Fruit fly (Drosophila melanogaster): ENCODE data around the gene ATP6AP2.

ATP6AP2 gene

DNA sequence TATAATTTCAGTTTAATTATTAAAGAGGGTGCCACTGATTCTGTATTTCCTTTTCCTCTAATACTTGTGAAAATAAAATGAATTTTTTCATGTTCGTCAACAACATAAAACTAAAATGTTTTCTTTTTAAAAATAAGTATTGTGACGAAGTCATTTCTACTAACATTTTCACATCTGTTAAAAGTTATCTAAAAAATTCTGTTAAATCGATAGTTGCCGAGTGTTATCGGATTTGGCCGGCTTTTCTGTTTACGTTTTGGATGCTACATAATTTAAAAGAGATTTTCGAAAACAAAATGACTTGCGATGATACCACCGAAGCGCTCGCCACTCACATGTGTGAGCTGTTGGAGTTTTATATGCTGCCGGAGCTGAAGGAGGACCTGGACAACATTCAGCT, 5.6 kb upstream of the ATP6AP2 start, which contains the start of gene CG16734 (continued):
- peak; percentile 50 for TF ChIP-seq Dp (GFP tag; optimal IDR thresholded peaks at IDR 0.05)
- TF ChIP-seq grau (tag; optimal IDR thresholded peaks at IDR 0.05) = no peak
- TF ChIP-seq amos (GFP tag; IDR thresholded peaks at IDR 0.05; ENCODE audit: partially characterized antibody) = peak; percentile 21; the same call in 1 of the 2 replicates
- no peak for TF ChIP-seq pnt (GFP tag; optimal IDR thresholded peaks at IDR 0.05)
- TF ChIP-seq CG34422 (GFP tag; IDR thresholded peaks at IDR 0.05) = no peak
- no peak for TF ChIP-seq Gsc (GFP tag; IDR thresholded peaks at IDR 0.05)
- TF ChIP-seq CG17912 (GFP tag; optimal IDR thresholded peaks at IDR 0.05) = no peak
- no peak for TF ChIP-seq Pdp1 (GFP tag; optimal IDR thresholded peaks at IDR 0.05)
- no peak for TF ChIP-seq CG9817 (tag; optimal IDR thresholded peaks at IDR 0.05)

DNA sequence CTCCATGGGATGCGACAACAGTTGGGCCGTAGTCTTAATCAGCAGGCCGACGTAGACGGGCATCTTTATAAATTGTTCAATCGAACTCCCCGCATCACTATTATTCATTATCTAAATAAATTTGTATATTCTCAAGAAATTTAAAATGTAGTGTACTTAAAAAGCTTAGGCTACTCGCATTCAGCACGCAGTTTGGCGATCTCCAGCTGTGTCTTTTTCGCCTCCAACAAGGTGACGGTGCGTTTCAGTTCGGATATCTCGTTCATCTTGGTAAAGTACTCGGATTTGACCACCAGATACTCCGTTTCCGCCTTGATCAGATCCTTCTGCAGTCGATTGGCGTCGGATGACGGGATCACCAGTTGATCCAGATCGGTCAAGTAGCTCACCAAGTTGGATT, 2.8 kb upstream of the ATP6AP2 start, which contains the start of gene CG16736:
Gene CG16736 (minus strand): TSS at position 101 of the 400 bp plus-strand sequence.
- TF ChIP-seq bsh (GFP tag; optimal IDR thresholded peaks at IDR 0.05) = no peak
- no peak for TF ChIP-seq Ets65A (GFP tag)
- TF ChIP-seq E2f1 (GFP tag; IDR thresholded peaks at IDR 0.05) = no peak
- TF ChIP-seq jumu (GFP tag; optimal IDR thresholded peaks at IDR 0.05) = no peak
- no peak for TF ChIP-seq CG2202 (tag; optimal IDR thresholded peaks at IDR 0.05)
- TF ChIP-seq ab (GFP tag; optimal IDR thresholded peaks at IDR 0.05) = no peak
- TF ChIP-seq CG10565 (GFP tag; optimal IDR thresholded peaks at IDR 0.05) = no peak
- TF ChIP-seq Stat92E (GFP tag; optimal IDR thresholded peaks at IDR 0.05) = no peak

DNA sequence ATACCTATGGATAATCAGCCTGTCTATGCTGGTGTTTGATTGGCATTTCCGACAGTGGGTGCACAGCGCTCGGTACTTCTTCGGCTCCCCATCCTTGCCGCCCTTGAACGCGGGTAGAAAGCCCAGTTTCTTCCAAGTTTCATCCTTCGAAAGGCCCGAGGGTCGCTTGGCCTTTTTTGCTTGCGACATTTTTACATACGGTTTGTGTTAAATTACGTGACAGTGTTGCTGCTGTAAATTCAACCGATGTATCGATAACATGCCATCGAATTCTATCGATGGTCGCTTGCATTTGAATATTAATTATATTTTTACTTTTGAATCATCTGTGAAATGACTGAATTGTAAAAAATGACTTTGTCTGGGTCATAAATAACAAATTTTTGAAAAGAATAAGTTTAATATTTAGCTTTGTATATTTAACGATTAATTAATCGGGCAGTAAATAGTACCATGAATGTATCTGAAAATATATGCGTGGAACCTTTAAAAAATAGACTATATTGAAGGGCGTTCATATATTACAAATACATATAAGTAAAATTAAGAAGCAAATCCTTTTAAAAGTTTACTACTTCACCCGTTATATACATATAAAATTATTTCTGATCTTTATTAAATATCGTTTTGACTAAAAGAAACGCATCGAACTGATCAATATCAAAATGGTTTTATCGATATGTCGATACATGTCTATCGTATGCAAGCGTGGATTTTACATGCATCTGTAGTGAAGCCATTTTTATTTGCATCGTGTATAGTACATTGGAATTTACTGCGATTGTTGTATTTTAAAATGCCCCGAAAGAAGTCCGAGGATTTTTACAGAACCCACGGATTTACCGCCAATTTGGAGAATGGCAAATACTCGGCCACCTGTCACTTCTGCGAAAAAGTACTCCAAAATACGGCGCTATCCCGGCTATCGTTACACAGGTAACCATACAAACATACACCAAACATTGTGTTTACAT, 1.9 kb upstream of the ATP6AP2 start, which contains the start of the genes Ibf2 and Ibf1:
Gene Ibf2 (minus strand): TSS at position 250 of the 974 bp plus-strand sequence.
Gene Ibf1 (plus strand): TSS at position 713 of the 974 bp plus-strand sequence.
- TF ChIP-seq nau (GFP tag; optimal IDR thresholded peaks at IDR 0.05) (no peak), CrebB (tag; optimal IDR thresholded peaks at IDR 0.05) (no peak), h (optimal IDR thresholded peaks at IDR 0.05) (no peak), CG12219 (GFP tag; optimal IDR thresholded peaks at IDR 0.05) (no peak), Hmx (GFP tag; optimal IDR thresholded peaks at IDR 0.05) (no peak), CG11085 (GFP tag; IDR thresholded peaks at IDR 0.05) (no peak), CG3163 (GFP tag; optimal IDR thresholded peaks at IDR 0.05) (no peak), gsb-n (tag; optimal IDR thresholded peaks at IDR 0.05) (no peak), Optix (GFP tag; IDR thresholded peaks at IDR 0.05) (no peak), CG9876 (GFP tag; optimal IDR thresholded peaks at IDR 0.05) (no peak), Six4 (GFP tag; optimal IDR thresholded peaks at IDR 0.05) (no peak), Dbx (GFP tag; IDR thresholded peaks at IDR 0.05) (no peak), croc (GFP tag; conservative IDR thresholded peaks at IDR 0.05) (no peak), Fer1 (GFP tag; optimal IDR thresholded peaks at IDR 0.05) (no peak), CG7987 (GFP tag; optimal IDR thresholded peaks at IDR 0.05) (no peak), danr (GFP tag; IDR thresholded peaks at IDR 0.05) (no peak), Ada2b (GFP tag; IDR thresholded peaks at IDR 0.05) (no peak), ken (GFP tag; IDR thresholded peaks at IDR 0.05) (no peak), chinmo (GFP tag; IDR thresholded peaks at IDR 0.05; ENCODE audit: partially characterized antibody) (peak; percentile 61; the same call in 2 of the 4 replicates), ci (GFP tag; IDR thresholded peaks at IDR 0.05) (no peak), CG14710 (tag; optimal IDR thresholded peaks at IDR 0.05) (peak; percentile 62), Hr39 (optimal IDR thresholded peaks at IDR 0.05) (no peak), Atf6 (GFP tag; IDR thresholded peaks at IDR 0.05) (no peak), p53 (GFP tag; optimal IDR thresholded peaks at IDR 0.05) (no peak), CG12769 (tag; optimal IDR thresholded peaks at IDR 0.05) (no peak), CG3281 (GFP tag; optimal IDR thresholded peaks at IDR 0.05) (no peak), trh (GFP tag; optimal IDR thresholded peaks at IDR 0.05) (no peak), sens (GFP tag) (peak; percentile 56), Deaf1 (tag; optimal IDR thresholded peaks at IDR 0.05) (no peak), onecut (GFP tag; IDR thresholded peaks at IDR 0.05) (no peak), Sox102F (GFP tag; optimal IDR thresholded peaks at IDR 0.05) (no peak)
